Fruit fly (Drosophila melanogaster) whole organism, wandering third instar larva: ENCODE results near the gene comm.

Source experiments
- lola ChIP-seq: fragments of >200 bp; optimal IDR thresholded peaks from 2 replicates; lab custom pipeline; 2017; ENCODE audit warnings: missing biosample characterization, missing genetic modification characterization
- sage ChIP-seq: fragments of 200-800 bp; sonication (Bioruptor generic); optimal IDR thresholded peaks from 2 replicates; lab custom pipeline; 2016; ENCODE audit warnings: missing biosample characterization, mild to moderate bottlenecking, missing genetic modification characterization

dm6 chr3L:15692388-15692787, 35.8 kb downstream of the comm start:
- TF ChIP-seq sage (GFP tag; lab: Kevin White, UChicago) (no peak), lola (GFP tag; lab: Kevin White, UChicago) (no peak)
